Fruit fly (Drosophila melanogaster): ENCODE data around the gene Jon25Bii.

Jon25Bii gene

dm6 chr2L:4945300-4945699 lies 7.6 kb downstream of the Jon25Bii start, which contains the start of the genes mRpL24 and betaggt-I (continued):
- peak; percentile 86 for TF ChIP-seq CG16779 (GFP tag; IDR thresholded peaks at IDR 0.05)
- peak; percentile 77 for TF ChIP-seq Bdp1 (GFP tag; optimal IDR thresholded peaks at IDR 0.05)
- TF ChIP-seq scrt (GFP tag; optimal IDR thresholded peaks at IDR 0.05) = peak; percentile 91
- no peak for TF ChIP-seq nau (GFP tag; optimal IDR thresholded peaks at IDR 0.05)
- no peak for TF ChIP-seq amos (GFP tag; IDR thresholded peaks at IDR 0.05; ENCODE audit: partially characterized antibody)
- peak; percentile 59 for TF ChIP-seq ERR (GFP tag; optimal IDR thresholded peaks at IDR 0.05)
- peak; percentile 62 for TF ChIP-seq CG1792 (GFP tag; optimal IDR thresholded peaks at IDR 0.05)
- TF ChIP-seq sens-2 (GFP tag; IDR thresholded peaks at IDR 0.05) = peak; percentile 95
- peak; percentile 97 for TF ChIP-seq CG5953 (GFP tag; IDR thresholded peaks at IDR 0.05)
- TF ChIP-seq lbe (GFP tag; optimal IDR thresholded peaks at IDR 0.05) = peak; percentile 95
- no peak for TF ChIP-seq ato (GFP tag; IDR thresholded peaks at IDR 0.05; ENCODE audit: partially characterized antibody)
- TF ChIP-seq CG11093 (GFP tag; IDR thresholded peaks at IDR 0.05) = peak; percentile 94
- TF ChIP-seq Antp (GFP tag; optimal IDR thresholded peaks at IDR 0.05) = peak; percentile 47
- peak; percentile 90 for TF ChIP-seq GATAe (GFP tag; conservative IDR thresholded peaks at IDR 0.05)
- peak; percentile 92 for TF ChIP-seq CG12769 (tag; optimal IDR thresholded peaks at IDR 0.05)
- no peak for TF ChIP-seq CG11723 (GFP tag; optimal IDR thresholded peaks at IDR 0.05)
- peak; percentile 97 for TF ChIP-seq sens (GFP tag)
- TF ChIP-seq dmrt11E (tag; optimal IDR thresholded peaks at IDR 0.05) = peak; percentile 96
- TF ChIP-seq ara (GFP tag; IDR thresholded peaks at IDR 0.05) = peak; percentile 97
- TF ChIP-seq Adf1 (GFP tag; IDR thresholded peaks at IDR 0.05) = peak; percentile 84
- TF ChIP-seq CG17186 (GFP tag; optimal IDR thresholded peaks at IDR 0.05) = peak; percentile 36
- TF ChIP-seq Atf6 (GFP tag; IDR thresholded peaks at IDR 0.05) = peak; percentile 96
- TF ChIP-seq Kr (GFP tag; optimal IDR thresholded peaks at IDR 0.05) = no peak
- peak; percentile 38 to 94 for TF ChIP-seq crp (GFP tag; optimal IDR thresholded peaks at IDR 0.05)
- peak; percentile 93 for TF ChIP-seq Sox100B (GFP tag; optimal IDR thresholded peaks at IDR 0.05)
- peak; percentile 49 for TF ChIP-seq ftz-f1 (GFP tag; optimal IDR thresholded peaks at IDR 0.05)
- peak; percentile 97 for TF ChIP-seq CG15696 (tag; optimal IDR thresholded peaks at IDR 0.05)
- TF ChIP-seq CoRest (tag; optimal IDR thresholded peaks at IDR 0.05) = peak; percentile 98
- peak; percentile 90 for TF ChIP-seq Nf-YA (GFP tag; IDR thresholded peaks at IDR 0.05)
- peak; percentile 51; the same call in 1 of the 2 replicates for TF ChIP-seq Dip2 (GFP tag; IDR thresholded peaks at IDR 0.05)
- peak; percentile 91 for TF ChIP-seq CG34376 (GFP tag; optimal IDR thresholded peaks at IDR 0.05)
- peak; percentile 71 for TF ChIP-seq CG10274 (GFP tag; optimal IDR thresholded peaks at IDR 0.05)
- peak; percentile 93 for TF ChIP-seq CG11247 (GFP tag; IDR thresholded peaks at IDR 0.05)
- peak; percentile 62 for TF ChIP-seq CG9609 (GFP tag; optimal IDR thresholded peaks at IDR 0.05)
- peak; percentile 90 for TF ChIP-seq CG6683 (GFP tag; optimal IDR thresholded peaks at IDR 0.05)
- peak; percentile 94 for TF ChIP-seq Spps (tag; optimal IDR thresholded peaks at IDR 0.05)
- peak; percentile 91 for TF ChIP-seq ewg (GFP tag; optimal IDR thresholded peaks at IDR 0.05)
- peak; percentile 95 for TF ChIP-seq tap (tag; optimal IDR thresholded peaks at IDR 0.05)
- TF ChIP-seq CG6854 (GFP tag; optimal IDR thresholded peaks at IDR 0.05) = peak; percentile 81
- no peak for TF ChIP-seq sqz (GFP tag; optimal IDR thresholded peaks at IDR 0.05)
- peak; percentile 88 for TF ChIP-seq D19B (GFP tag; optimal IDR thresholded peaks at IDR 0.05)
- TF ChIP-seq CG33557 (GFP tag; optimal IDR thresholded peaks at IDR 0.05) = peak; percentile 92
- no peak for TF ChIP-seq zen2 (GFP tag; IDR thresholded peaks at IDR 0.05; ENCODE audit: partially characterized antibody)
- TF ChIP-seq gsb-n (tag; optimal IDR thresholded peaks at IDR 0.05) = peak; percentile 96
- TF ChIP-seq HLH3B (GFP tag; IDR thresholded peaks at IDR 0.05) = peak; percentile 96
- peak; percentile 76 for TF ChIP-seq ro (GFP tag; IDR thresholded peaks at IDR 0.05)
- TF ChIP-seq CG12071 (GFP tag; optimal IDR thresholded peaks at IDR 0.05) = peak; percentile 78
- TF ChIP-seq Hr3 (GFP tag; optimal IDR thresholded peaks at IDR 0.05) = peak; percentile 96
- TF ChIP-seq CG8924 (tag; optimal IDR thresholded peaks at IDR 0.05) = peak; percentile 98
- no peak for TF ChIP-seq Hr39 (optimal IDR thresholded peaks at IDR 0.05)
- peak; percentile 95 for TF ChIP-seq CG3281 (GFP tag; optimal IDR thresholded peaks at IDR 0.05)

Data from whole organism, embryonic.